Fruit fly (Drosophila melanogaster) whole organism, embryonic: ENCODE data around the gene ninaC.

ENCODE experiments used
- ATbp ChIP-seq: fragments of 200-800 bp; sonication (Bioruptor generic); optimal IDR thresholded peaks from 2 replicates; lab custom pipeline; 2017; ENCODE audit warnings: missing biosample characterization, mild to moderate bottlenecking, missing genetic modification characterization, missing genetic modification reagents
- Adf1 ChIP-seq: fragments of 200-800 bp; sonication (Bioruptor generic); IDR thresholded peaks from 2 replicates; pipeline ENCODE4 v1.3.6; 2022; ENCODE audit warnings: missing biosample characterization, missing genetic modification characterization
- Aef1 ChIP-seq: fragments of 200-800 bp; sonication (Bioruptor generic); IDR thresholded peaks from 3 replicates; pipeline ENCODE4 v1.3.6; 2022; ENCODE audit warnings: missing biosample characterization, missing genetic modification characterization
- Atf3 ChIP-seq: fragments of 200-800 bp; sonication (Bioruptor generic); optimal IDR thresholded peaks from 3 replicates; lab custom pipeline; 2016; ENCODE audit warnings: missing biosample characterization, missing genetic modification characterization
- Awh ChIP-seq: fragments of 200-800 bp; sonication (Bioruptor generic); IDR thresholded peaks from 2 replicates; pipeline ENCODE4, ENCODE4 v1.3.6; 2022; ENCODE audit warnings: missing biosample characterization, missing genetic modification characterization
- B-H2 ChIP-seq: fragments of 200-800 bp; sonication (Bioruptor generic); optimal IDR thresholded peaks from 2 replicates; lab custom pipeline; 2018; ENCODE audit warnings: missing biosample characterization, mild to moderate bottlenecking, missing genetic modification characterization
- Bdp1 ChIP-seq: fragments of 200-800 bp; sonication (Bioruptor generic); optimal IDR thresholded peaks from 3 replicates; lab custom pipeline; 2016; ENCODE audit warnings: missing biosample characterization, missing genetic modification characterization
- BtbVII ChIP-seq: fragments of 200-800 bp; sonication (Bioruptor generic); optimal IDR thresholded peaks from 3 replicates; lab custom pipeline; 2017; ENCODE audit warnings: missing biosample characterization, mild to moderate bottlenecking, missing genetic modification characterization
- CG10366 ChIP-seq: fragments of 200-800 bp; sonication (Bioruptor generic); IDR thresholded peaks from 2 replicates; pipeline ENCODE4 v1.3.6; 2022; ENCODE audit warnings: missing biosample characterization, missing genetic modification characterization
- CG10565 ChIP-seq: fragments of 200-800 bp; sonication (Bioruptor generic); optimal IDR thresholded peaks from 3 replicates; lab custom pipeline; 2016; ENCODE audit warnings: missing biosample characterization, mild to moderate bottlenecking, missing genetic modification characterization
- CG10654 ChIP-seq: fragments of 200-800 bp; sonication (Bioruptor generic); optimal IDR thresholded peaks from 2 replicates; lab custom pipeline; 2016; ENCODE audit warnings: missing biosample characterization, missing genetic modification characterization
- CG11247 ChIP-seq: fragments of 200-800 bp; sonication (Bioruptor generic); IDR thresholded peaks from 2 replicates; pipeline ENCODE4 v1.3.6; 2022; ENCODE audit warnings: missing biosample characterization, missing genetic modification characterization
- CG14710 ChIP-seq: fragments of 200-800 bp; sonication (Bioruptor generic); optimal IDR thresholded peaks from 3 replicates; lab custom pipeline; 2019; ENCODE audit warnings: missing biosample characterization, mild to moderate bottlenecking, missing genetic modification characterization, moderate library complexity
- CG14860 ChIP-seq: fragments of 200-800 bp; sonication (Bioruptor generic); IDR thresholded peaks from 3 replicates; pipeline ENCODE4 v1.3.6; 2022; ENCODE audit warnings: missing biosample characterization, missing genetic modification characterization; ENCODE audit not compliant: partially characterized antibody
- CG15011 ChIP-seq: fragments of 200-800 bp; sonication (Bioruptor generic); optimal IDR thresholded peaks from 3 replicates; lab custom pipeline; 2018; ENCODE audit warnings: missing biosample characterization, mild to moderate bottlenecking, missing genetic modification characterization
- CG16815 ChIP-seq: fragments of 200-800 bp; sonication (Bioruptor generic); optimal IDR thresholded peaks from 3 replicates; lab custom pipeline; 2017; ENCODE audit warnings: missing biosample characterization, mild to moderate bottlenecking, missing genetic modification characterization
- CG17359 ChIP-seq: fragments of 200-800 bp; sonication (Bioruptor generic); optimal IDR thresholded peaks from 3 replicates; lab custom pipeline; 2018; ENCODE audit warnings: missing biosample characterization, mild to moderate bottlenecking, missing genetic modification characterization, moderate library complexity
- CG18764 ChIP-seq: fragments of 200-800 bp; sonication (Bioruptor generic); optimal IDR thresholded peaks from 3 replicates; lab custom pipeline; 2016; ENCODE audit warnings: missing biosample characterization, missing genetic modification characterization
- CG30431 ChIP-seq: fragments of 200-800 bp; sonication (Bioruptor generic); optimal IDR thresholded peaks from 2 replicates; lab custom pipeline; 2017; ENCODE audit warnings: missing biosample characterization, missing genetic modification characterization
- CG31365 ChIP-seq: fragments of 200-800 bp; sonication (Bioruptor generic); optimal IDR thresholded peaks from 2 replicates; lab custom pipeline; 2018; ENCODE audit warnings: missing biosample characterization, mild to moderate bottlenecking, missing genetic modification characterization
- CG6813 ChIP-seq: fragments of 200-800 bp; sonication (Bioruptor generic); optimal IDR thresholded peaks from 2 replicates; lab custom pipeline; 2017; ENCODE audit warnings: missing biosample characterization, missing genetic modification characterization, mild to moderate bottlenecking, moderate library complexity, missing genetic modification reagents
- CG7786 ChIP-seq: fragments of 200-800 bp; sonication (Bioruptor generic); optimal IDR thresholded peaks from 2 replicates; lab custom pipeline; 2016; ENCODE audit warnings: missing biosample characterization, missing genetic modification characterization
- CG8290 ChIP-seq, 3 experiments: fragments of 200-800 bp; sonication (Bioruptor generic); optimal IDR thresholded peaks; 2 replicates each; lab custom pipeline; 2016 to 2019; ENCODE audit warnings: missing biosample characterization in 3 of 3, missing genetic modification characterization in 3 of 3, mild to moderate bottlenecking in 2 of 3, moderate library complexity in 1 of 3
- CG8478 ChIP-seq: fragments of >200 bp; optimal IDR thresholded peaks from 2 replicates; lab custom pipeline; 2018
- CrebB ChIP-seq: fragments of 200-800 bp; sonication (Bioruptor generic); optimal IDR thresholded peaks from 3 replicates; lab custom pipeline; 2018; ENCODE audit warnings: missing biosample characterization, mild to moderate bottlenecking, missing genetic modification characterization
- Deaf1 ChIP-seq: fragments of 200-800 bp; optimal IDR thresholded peaks from 3 replicates; lab custom pipeline; 2019; ENCODE audit warnings: missing biosample characterization, mild to moderate bottlenecking, missing genetic modification characterization, moderate library complexity
- Dp ChIP-seq: fragments of 200-800 bp; sonication (Bioruptor generic); optimal IDR thresholded peaks from 2 replicates; lab custom pipeline; 2018; ENCODE audit warnings: missing biosample characterization, mild to moderate bottlenecking, missing genetic modification characterization, moderate library complexity
- Eip74EF ChIP-seq, 2 experiments: fragments of 200-800 bp in 1 of 2; fragments of >200 bp in 1 of 2; sonication (Bioruptor generic) in 1 of 2; optimal IDR thresholded peaks; 2 replicates each; lab custom pipeline; 2017 to 2019; ENCODE audit warnings: missing biosample characterization in 2 of 2, missing genetic modification characterization in 2 of 2, mild to moderate bottlenecking in 1 of 2, moderate library complexity in 1 of 2
- Gsc ChIP-seq: fragments of 200-800 bp; sonication (Bioruptor generic); IDR thresholded peaks from 2 replicates; pipeline ENCODE4 v1.3.6; 2022; ENCODE audit warnings: missing biosample characterization, missing genetic modification characterization
- Gug ChIP-seq: fragments of 200-800 bp; sonication (Bioruptor generic); IDR thresholded peaks from 4 replicates; pipeline ENCODE4 v1.3.6; 2022; ENCODE audit warnings: missing biosample characterization, missing genetic modification characterization
- HLH4C ChIP-seq: fragments of 200-800 bp; sonication (Bioruptor generic); IDR thresholded peaks from 3 replicates; pipeline ENCODE4 v1.3.6; 2022; ENCODE audit warnings: missing biosample characterization, missing genetic modification characterization; ENCODE audit not compliant: partially characterized antibody
- NC2β ChIP-seq: fragments of 200-800 bp; sonication (Bioruptor generic); optimal IDR thresholded peaks from 2 replicates; lab custom pipeline; 2016; ENCODE audit warnings: missing biosample characterization, missing genetic modification characterization
- NK7.1 ChIP-seq: fragments of 200-800 bp; sonication (Bioruptor generic); optimal IDR thresholded peaks from 3 replicates; lab custom pipeline; 2016; ENCODE audit warnings: missing biosample characterization, missing genetic modification characterization
- Optix ChIP-seq: fragments of 200-800 bp; sonication (Bioruptor generic); IDR thresholded peaks from 3 replicates; pipeline ENCODE4 v1.3.6; 2022; ENCODE audit warnings: missing biosample characterization, missing genetic modification characterization
- Poxn ChIP-seq: fragments of 200-800 bp; sonication (Bioruptor generic); IDR thresholded peaks from 2 replicates; pipeline ENCODE4 v1.3.6; 2022; ENCODE audit warnings: missing biosample characterization, missing genetic modification characterization
- Sry-δ ChIP-seq: fragments of 200-800 bp; sonication (Bioruptor generic); optimal IDR thresholded peaks from 2 replicates; lab custom pipeline; 2016; ENCODE audit warnings: missing biosample characterization, missing genetic modification characterization
- TFAM ChIP-seq: fragments of 200-800 bp; sonication (Bioruptor generic); optimal IDR thresholded peaks from 2 replicates; lab custom pipeline; 2017; ENCODE audit warnings: missing biosample characterization, missing genetic modification characterization, inconsistent platforms
- ems ChIP-seq: fragments of 200-800 bp; sonication (Bioruptor generic); optimal IDR thresholded peaks from 3 replicates; lab custom pipeline; 2016; ENCODE audit warnings: missing biosample characterization, missing genetic modification characterization
- esg ChIP-seq: fragments of 200-800 bp; sonication (Bioruptor generic); conservative IDR thresholded peaks from 2 replicates; pipeline ENCODE4 v1.3.6; 2022; ENCODE audit warnings: missing biosample characterization, missing genetic modification characterization
- fd102C ChIP-seq: fragments of 200-800 bp; sonication (Bioruptor generic); optimal IDR thresholded peaks from 2 replicates; lab custom pipeline; 2018; ENCODE audit warnings: missing biosample characterization, mild to moderate bottlenecking, missing genetic modification characterization, moderate library complexity
- her ChIP-seq: fragments of 200-800 bp; sonication (Bioruptor generic); optimal IDR thresholded peaks from 2 replicates; lab custom pipeline; 2016; ENCODE audit warnings: missing biosample characterization, missing genetic modification characterization
- insv ChIP-seq, 2 experiments: fragments of 200-800 bp; sonication (Bioruptor generic); optimal IDR thresholded peaks; 3 replicates each; lab custom pipeline; 2016 to 2018; ENCODE audit warnings: missing biosample characterization in 2 of 2, missing genetic modification characterization in 2 of 2
- maf-S ChIP-seq: fragments of 200-800 bp; sonication (Bioruptor generic); optimal IDR thresholded peaks from 2 replicates; lab custom pipeline; 2016; ENCODE audit warnings: missing biosample characterization, missing genetic modification characterization
- mirr ChIP-seq: fragments of 200-800 bp; sonication (Bioruptor generic); optimal IDR thresholded peaks from 3 replicates; lab custom pipeline; 2018; ENCODE audit warnings: missing biosample characterization, mild to moderate bottlenecking, missing genetic modification characterization
- pb ChIP-seq: fragments of 200-800 bp; sonication (Bioruptor generic); optimal IDR thresholded peaks from 3 replicates; lab custom pipeline; 2016; ENCODE audit warnings: missing biosample characterization, missing genetic modification characterization
- row ChIP-seq: fragments of 200-800 bp; sonication (Bioruptor generic); IDR thresholded peaks from 3 replicates; pipeline ENCODE4 v1.3.6; 2022; ENCODE audit warnings: missing biosample characterization, missing genetic modification characterization
- sim ChIP-seq: fragments of 200-800 bp; sonication (Bioruptor generic); IDR thresholded peaks from 2 replicates; pipeline ENCODE4 v1.3.6; 2022; ENCODE audit warnings: missing biosample characterization, missing genetic modification characterization
- tap ChIP-seq: fragments of 200-800 bp; optimal IDR thresholded peaks from 3 replicates; lab custom pipeline; 2019; ENCODE audit warnings: missing biosample characterization, mild to moderate bottlenecking, missing genetic modification characterization, moderate library complexity
- tio ChIP-seq: fragments of 200-800 bp; sonication (Bioruptor generic); optimal IDR thresholded peaks from 2 replicates; lab custom pipeline; 2017; ENCODE audit warnings: missing biosample characterization, missing genetic modification characterization, inconsistent platforms
- tna ChIP-seq: fragments of 200-800 bp; sonication (Bioruptor generic); IDR thresholded peaks from 2 replicates; pipeline ENCODE4 v1.3.6; 2022; ENCODE audit warnings: missing biosample characterization, missing genetic modification characterization; ENCODE audit not compliant: partially characterized antibody
- vnd ChIP-seq: fragments of 200-800 bp; sonication (Bioruptor generic); IDR thresholded peaks from 3 replicates; pipeline ENCODE4 v1.3.6; 2022; ENCODE audit warnings: missing biosample characterization, missing genetic modification characterization; ENCODE audit not compliant: partially characterized antibody

ninaC gene

dm6 chr2L:7401627-7402026 is 24.1 kb downstream of the ninaC start (continued):
- TF ChIP-seq vnd (GFP tag; lab: Robert Waterston, UW) (no peak), CG7786 (GFP tag; lab: Kevin White, UChicago) (peak; percentile 13), B-H2 (GFP tag; lab: Kevin White, UChicago) (peak; percentile 76), CG17359 (tag; lab: Kevin White, UChicago) (peak; percentile 80), CG11247 (GFP tag; lab: Robert Waterston, UW) (peak; percentile 73; the same call in 1 of the 2 replicates), pb (GFP tag; lab: Kevin White, UChicago) (no peak), tap (tag; lab: Kevin White, UChicago) (peak; percentile 83), CG31365 (tag; lab: Kevin White, UChicago) (no peak), CG16815 (GFP tag; lab: Kevin White, UChicago) (peak; percentile 48), TFAM (GFP tag; lab: Kevin White, UChicago) (no peak), fd102C (GFP tag; lab: Kevin White, UChicago) (no peak), CrebB (tag; lab: Kevin White, UChicago) (no peak), Gug (GFP tag; lab: Robert Waterston, UW) (0 out of 4 replicates have a peak, but pooled peaks have one; percentile 30), Sry-δ (GFP tag; lab: Kevin White, UChicago) (no peak), NK7.1 (no peak), Bdp1 (no peak), CG8478 (no peak), her (GFP tag; lab: Kevin White, UChicago) (no peak), Dp (no peak), sim (GFP tag; lab: Robert Waterston, UW) (peak; percentile 81), tna (GFP tag; lab: Robert Waterston, UW) (no peak), mirr (GFP tag; lab: Kevin White, UChicago) (no peak), CG14860 (GFP tag; lab: Robert Waterston, UW) (no peak), HLH4C (GFP tag; lab: Robert Waterston, UW) (no peak), CG15011 (GFP tag; lab: Kevin White, UChicago) (peak; percentile 42), Eip74EF (GFP tag; optimal IDR thresholded peaks at IDR 0.05; lab: Kevin White, UChicago) (peak in 1 of 2 experiments; percentile 60), tio (GFP tag; lab: Kevin White, UChicago) (peak; percentile 18), CG10366 (peak; percentile 79), insv (GFP tag; optimal IDR thresholded peaks at IDR 0.05; lab: Kevin White, UChicago) (no peak), Atf3 (GFP tag; lab: Kevin White, UChicago) (no peak), CG10654 (GFP tag; lab: Kevin White, UChicago) (peak; percentile 44), ems (GFP tag; lab: Kevin White, UChicago) (no peak), CG10565 (GFP tag; lab: Kevin White, UChicago) (no peak), Deaf1 (tag; lab: Kevin White, UChicago) (peak; percentile 63), Gsc (GFP tag; lab: Robert Waterston, UW) (no peak), CG14710 (tag; lab: Kevin White, UChicago) (peak; percentile 48), ATbp (GFP tag; lab: Kevin White, UChicago) (peak; percentile 52), Adf1 (peak; percentile 58), CG30431 (GFP tag; lab: Kevin White, UChicago) (no peak), Optix (GFP tag; lab: Robert Waterston, UW) (no peak), esg (GFP tag; lab: Robert Waterston, UW) (peak; percentile 63), CG18764 (GFP tag; lab: Kevin White, UChicago) (peak; percentile 3), NC2β (GFP tag; lab: Kevin White, UChicago) (no peak), row (GFP tag; lab: Robert Waterston, UW) (peak; percentile 87), CG6813 (peak; percentile 37), Awh (peak; percentile 65), maf-S (no peak), Aef1 (GFP tag; lab: Robert Waterston, UW) (peak; percentile 82), BtbVII (GFP tag; lab: Kevin White, UChicago) (no peak), Poxn (no peak), CG8290 (GFP tag; optimal IDR thresholded peaks at IDR 0.05; lab: Kevin White, UChicago) (no peak), CG8290 (tag; optimal IDR thresholded peaks at IDR 0.05; lab: Kevin White, UChicago) (peak in 1 of 2 experiments; percentile 16)
